Worm (Caenorhabditis elegans): ENCODE data around the gene R04B5.6.

Gene R04B5.6

ce11 chrV:10111129-10111528 lies 26.2 kb downstream of the R04B5.6 start:
- no peak for TF ChIP-seq T22C8.4 (GFP tag; IDR thresholded peaks at IDR 0.05)
- no peak for TF ChIP-seq tab-1 (GFP tag; IDR thresholded peaks at IDR 0.05)

ce11 chrV:10112187-10112586 lies 27.2 kb downstream of the R04B5.6 start, which contains the start of gene C08B6.3:
TSS of gene C08B6.3 (minus strand) at chrV:10112287.
- TF ChIP-seq tab-1 (GFP tag; IDR thresholded peaks at IDR 0.05), result no peak
- no peak for TF ChIP-seq cog-1 (tag; optimal IDR thresholded peaks at IDR 0.05)
- no peak for TF ChIP-seq T22C8.4 (GFP tag; IDR thresholded peaks at IDR 0.05)
- no peak for TF ChIP-seq ztf-23 (GFP tag; IDR thresholded peaks at IDR 0.05)
- TF ChIP-seq ref-1 (GFP tag; conservative IDR thresholded peaks at IDR 0.05), result no peak

ce11 chrV:10114329-10114728 lies 29.4 kb downstream of the R04B5.6 start, which contains the start of gene cht-5:
TSS of gene cht-5 (plus strand) at chrV:10114629.
- no peak for TF ChIP-seq T22C8.4 (GFP tag; IDR thresholded peaks at IDR 0.05)
- TF ChIP-seq med-1 (GFP tag; optimal IDR thresholded peaks at IDR 0.05; ENCODE audit: insufficient read depth), result no peak
- no peak for TF ChIP-seq flt-1 (GFP tag; IDR thresholded peaks at IDR 0.05)
- no peak for TF ChIP-seq klf-2 (GFP tag; conservative IDR thresholded peaks at IDR 0.05)
- TF ChIP-seq ztf-29 (GFP tag; IDR thresholded peaks at IDR 0.05), result no peak
- TF ChIP-seq ref-1 (GFP tag; conservative IDR thresholded peaks at IDR 0.05), result no peak
- TF ChIP-seq ztf-23 (GFP tag; IDR thresholded peaks at IDR 0.05), result no peak
- no peak for TF ChIP-seq cog-1 (tag; optimal IDR thresholded peaks at IDR 0.05)
- TF ChIP-seq tab-1 (GFP tag; IDR thresholded peaks at IDR 0.05), result no peak

- TF ChIP-seq cog-1 (tag; optimal IDR thresholded peaks at IDR 0.05), result no peak
- TF ChIP-seq ztf-23 (GFP tag; IDR thresholded peaks at IDR 0.05), result no peak
- no peak for TF ChIP-seq klf-2 (GFP tag; conservative IDR thresholded peaks at IDR 0.05)
- no peak for TF ChIP-seq ztf-29 (GFP tag; IDR thresholded peaks at IDR 0.05)
- no peak for TF ChIP-seq med-1 (GFP tag; optimal IDR thresholded peaks at IDR 0.05; ENCODE audit: insufficient read depth)
- no peak for TF ChIP-seq tab-1 (GFP tag; IDR thresholded peaks at IDR 0.05)
- no peak for TF ChIP-seq T22C8.4 (GFP tag; IDR thresholded peaks at IDR 0.05)
- no peak for TF ChIP-seq flt-1 (GFP tag; IDR thresholded peaks at IDR 0.05)
- TF ChIP-seq ref-1 (GFP tag; conservative IDR thresholded peaks at IDR 0.05), result no peak
These were observed 32.5 kb downstream of the R04B5.6 start, which contains the start of gene C08B6.5 for ce11 chrV:10117465-10117864. TSS of gene C08B6.5 (plus strand) at chrV:10117765.

ce11 chrV:10120898-10121297 lies 35.9 kb downstream of the R04B5.6 start, which contains the start of gene srxa-18:
TSS of gene srxa-18 (minus strand) at chrV:10120997.
- TF ChIP-seq ztf-29 (GFP tag; IDR thresholded peaks at IDR 0.05) (no peak), med-1 (GFP tag; optimal IDR thresholded peaks at IDR 0.05; ENCODE audit: insufficient read depth) (no peak), ztf-23 (GFP tag; IDR thresholded peaks at IDR 0.05) (no peak), tab-1 (GFP tag; IDR thresholded peaks at IDR 0.05) (no peak)

- TF ChIP-seq tab-1 (GFP tag; IDR thresholded peaks at IDR 0.05), result no peak
- TF ChIP-seq flt-1 (GFP tag; IDR thresholded peaks at IDR 0.05), result no peak
- no peak for TF ChIP-seq T22C8.4 (GFP tag; IDR thresholded peaks at IDR 0.05)
- no peak for TF ChIP-seq med-1 (GFP tag; optimal IDR thresholded peaks at IDR 0.05; ENCODE audit: insufficient read depth)
- TF ChIP-seq ref-1 (GFP tag; conservative IDR thresholded peaks at IDR 0.05), result no peak
- no peak for TF ChIP-seq klf-2 (GFP tag; conservative IDR thresholded peaks at IDR 0.05)
- no peak for TF ChIP-seq cog-1 (tag; optimal IDR thresholded peaks at IDR 0.05)
- TF ChIP-seq ztf-29 (GFP tag; IDR thresholded peaks at IDR 0.05), result no peak
- TF ChIP-seq ztf-23 (GFP tag; IDR thresholded peaks at IDR 0.05), result no peak
These were observed 37.7 kb downstream of the R04B5.6 start, which contains the start of gene srxa-19 for ce11 chrV:10122670-10123069. TSS of gene srxa-19 (minus strand) at chrV:10122770.

- TF ChIP-seq klf-2 (GFP tag; conservative IDR thresholded peaks at IDR 0.05) (no peak), T22C8.4 (GFP tag; IDR thresholded peaks at IDR 0.05) (no peak), ref-1 (GFP tag; conservative IDR thresholded peaks at IDR 0.05) (no peak), cog-1 (tag; optimal IDR thresholded peaks at IDR 0.05) (no peak), tab-1 (GFP tag; IDR thresholded peaks at IDR 0.05) (no peak), flt-1 (GFP tag; IDR thresholded peaks at IDR 0.05) (no peak), ztf-29 (GFP tag; IDR thresholded peaks at IDR 0.05) (no peak), ztf-23 (GFP tag; IDR thresholded peaks at IDR 0.05) (no peak)
These were observed 38.4 kb downstream of the R04B5.6 start, which contains the start of gene C08B6.6 for ce11 chrV:10123324-10123723. TSS of gene C08B6.6 (plus strand) at chrV:10123624.

- TF ChIP-seq ztf-23 (GFP tag; IDR thresholded peaks at IDR 0.05) (no peak), klf-2 (GFP tag; conservative IDR thresholded peaks at IDR 0.05) (no peak), med-1 (GFP tag; optimal IDR thresholded peaks at IDR 0.05; ENCODE audit: insufficient read depth) (no peak), ref-1 (GFP tag; conservative IDR thresholded peaks at IDR 0.05) (no peak), T22C8.4 (GFP tag; IDR thresholded peaks at IDR 0.05) (no peak), tab-1 (GFP tag; IDR thresholded peaks at IDR 0.05) (no peak), ztf-29 (GFP tag; IDR thresholded peaks at IDR 0.05) (no peak), cog-1 (tag; optimal IDR thresholded peaks at IDR 0.05) (no peak), flt-1 (GFP tag; IDR thresholded peaks at IDR 0.05) (no peak)
These were observed 40.0 kb downstream of the R04B5.6 start, which contains the start of gene C08B6.10 for ce11 chrV:10124799-10125548. TSS of gene C08B6.10 (plus strand) at chrV:10125498.

ce11 chrV:10130195-10130594 lies 45.2 kb downstream of the R04B5.6 start, which contains the start of gene aos-1:
TSS of gene aos-1 (minus strand) at chrV:10130295.
- TF ChIP-seq klf-2 (GFP tag; conservative IDR thresholded peaks at IDR 0.05), result no peak

ce11 chrV:10133277-10133676 lies 48.3 kb downstream of the R04B5.6 start:
- TF ChIP-seq ztf-29 (GFP tag; IDR thresholded peaks at IDR 0.05) (no peak), klf-2 (GFP tag; conservative IDR thresholded peaks at IDR 0.05) (no peak), T22C8.4 (GFP tag; IDR thresholded peaks at IDR 0.05) (no peak), flt-1 (GFP tag; IDR thresholded peaks at IDR 0.05) (no peak), cog-1 (tag; optimal IDR thresholded peaks at IDR 0.05) (no peak), med-1 (GFP tag; optimal IDR thresholded peaks at IDR 0.05; ENCODE audit: insufficient read depth) (no peak), ztf-23 (GFP tag; IDR thresholded peaks at IDR 0.05) (no peak), ref-1 (GFP tag; conservative IDR thresholded peaks at IDR 0.05) (no peak), tab-1 (GFP tag; IDR thresholded peaks at IDR 0.05) (no peak)
